Worm (Caenorhabditis elegans) whole organism, L2 larva: ENCODE data around the gene mob-4.

Experiments
- C34F6.9 ChIP-seq: fragments of 150-350 bp; optimal IDR thresholded peaks from 2 replicates; lab custom pipeline; 2014; ENCODE audit warnings: missing biosample characterization, missing genetic modification characterization
- F13H6.1 ChIP-seq: sonication (generic microtip); optimal IDR thresholded peaks from 2 replicates; lab custom pipeline; 2016; ENCODE audit warnings: missing genetic modification characterization, missing compliant biosample characterization
- R02D3.7 ChIP-seq: fragments of 150-350 bp; optimal IDR thresholded peaks from 2 replicates; lab custom pipeline; 2014; ENCODE audit warnings: missing biosample characterization, missing genetic modification characterization
- Y55F3AM.14 ChIP-seq: fragments of 200-800 bp; sonication (Bioruptor generic); optimal IDR thresholded peaks from 2 replicates; lab custom pipeline; 2018; ENCODE audit warnings: mild to moderate bottlenecking, missing genetic modification characterization, missing compliant biosample characterization
- ZK546.5 ChIP-seq: sonication (generic microtip); optimal IDR thresholded peaks from 2 replicates; lab custom pipeline; 2017; ENCODE audit warnings: missing biosample characterization, missing genetic modification characterization
- aly-2 ChIP-seq: fragments of 150-350 bp; optimal IDR thresholded peaks from 2 replicates; lab custom pipeline; 2014; ENCODE audit warnings: missing biosample characterization, missing genetic modification characterization
- ama-1 ChIP-seq: fragments of 150-350 bp; optimal IDR thresholded peaks from 2 replicates; lab custom pipeline; 2018; ENCODE audit warnings: inconsistent platforms
- blmp-1 ChIP-seq: sonication (generic microtip); optimal IDR thresholded peaks from 2 replicates; lab custom pipeline; 2017; ENCODE audit warnings: missing genetic modification characterization, mild to moderate bottlenecking, missing compliant biosample characterization, antibody characterized with exemption, moderate library complexity; ENCODE audit not compliant: insufficient read depth
- ceh-16 ChIP-seq: fragments of 150-350 bp; optimal IDR thresholded peaks from 2 replicates; lab custom pipeline; 2014; ENCODE audit warnings: missing biosample characterization, missing genetic modification characterization
- ceh-82 ChIP-seq: fragments of 150-350 bp; optimal IDR thresholded peaks from 2 replicates; lab custom pipeline; 2014; ENCODE audit warnings: missing biosample characterization, missing genetic modification characterization
- crh-2 ChIP-seq: sonication (generic microtip); optimal IDR thresholded peaks from 2 replicates; lab custom pipeline; 2017; ENCODE audit warnings: missing biosample characterization, missing genetic modification characterization
- dmd-4 ChIP-seq: sonication (generic microtip); optimal IDR thresholded peaks from 2 replicates; lab custom pipeline; 2017; ENCODE audit warnings: missing biosample characterization, missing genetic modification characterization
- elt-3 ChIP-seq: sonication (generic microtip); optimal IDR thresholded peaks from 2 replicates; lab custom pipeline; 2017; ENCODE audit warnings: missing biosample characterization, missing genetic modification characterization
- fos-1 ChIP-seq: fragments of 150-350 bp; optimal IDR thresholded peaks from 2 replicates; lab custom pipeline; 2014; ENCODE audit warnings: missing biosample characterization, missing genetic modification characterization
- gmeb-1 ChIP-seq: fragments of 150-350 bp; optimal IDR thresholded peaks from 2 replicates; lab custom pipeline; 2014; ENCODE audit warnings: missing biosample characterization, missing genetic modification characterization
- lin-13 ChIP-seq: fragments of 150-350 bp; optimal IDR thresholded peaks from 2 replicates; lab custom pipeline; 2014; ENCODE audit warnings: missing biosample characterization, missing genetic modification reagents, missing genetic modification characterization
- lin-39 ChIP-seq: fragments of 150-350 bp; optimal IDR thresholded peaks from 2 replicates; lab custom pipeline; 2014; ENCODE audit warnings: missing biosample characterization, missing genetic modification reagents, missing genetic modification characterization
- lsy-2 ChIP-seq, 2 experiments: fragments of 150-350 bp in 1 of 2; sonication (generic microtip) in 1 of 2; optimal IDR thresholded peaks; 2 replicates each; lab custom pipeline; 2014 to 2017; ENCODE audit warnings: missing biosample characterization in 2 of 2, missing genetic modification characterization in 2 of 2
- mab-5 ChIP-seq: fragments of 150-350 bp; optimal IDR thresholded peaks from 2 replicates; lab custom pipeline; 2014; ENCODE audit warnings: missing biosample characterization, missing genetic modification characterization
- mdl-1 ChIP-seq, 2 experiments: fragments of 150-350 bp in 1 of 2; sonication (generic microtip) in 1 of 2; optimal IDR thresholded peaks; 2 replicates each; lab custom pipeline; 2017; ENCODE audit warnings: missing biosample characterization in 2 of 2, missing genetic modification characterization in 2 of 2
- nhr-11 ChIP-seq: fragments of 150-350 bp; optimal IDR thresholded peaks from 2 replicates; lab custom pipeline; 2014; ENCODE audit warnings: missing biosample characterization, missing genetic modification characterization
- nhr-129 ChIP-seq: fragments of 150-350 bp; optimal IDR thresholded peaks from 2 replicates; lab custom pipeline; 2014; ENCODE audit warnings: missing biosample characterization, missing genetic modification characterization
- nhr-21 ChIP-seq: fragments of 150-350 bp; optimal IDR thresholded peaks from 2 replicates; lab custom pipeline; 2014; ENCODE audit warnings: missing biosample characterization, missing genetic modification characterization
- nhr-23 ChIP-seq: fragments of 150-350 bp; optimal IDR thresholded peaks from 2 replicates; lab custom pipeline; 2014; ENCODE audit warnings: missing biosample characterization, missing genetic modification reagents, missing genetic modification characterization
- nhr-237 ChIP-seq: fragments of 150-350 bp; optimal IDR thresholded peaks from 2 replicates; lab custom pipeline; 2014; ENCODE audit warnings: missing biosample characterization, missing genetic modification characterization
- nhr-25 ChIP-seq: fragments of 150-350 bp; sonication (generic microtip); optimal IDR thresholded peaks from 3 replicates; lab custom pipeline; 2014; ENCODE audit warnings: missing biosample characterization, missing genetic modification characterization
- nhr-6 ChIP-seq: fragments of 150-350 bp; optimal IDR thresholded peaks from 2 replicates; lab custom pipeline; 2014; ENCODE audit warnings: missing biosample characterization, missing genetic modification characterization
- nhr-77 ChIP-seq: fragments of 150-350 bp; optimal IDR thresholded peaks from 2 replicates; lab custom pipeline; 2014; ENCODE audit warnings: missing biosample characterization, missing genetic modification characterization
- peb-1 ChIP-seq: fragments of 150-350 bp; optimal IDR thresholded peaks from 2 replicates; lab custom pipeline; 2014; ENCODE audit warnings: missing biosample characterization, missing genetic modification characterization
- skn-1 ChIP-seq: sonication (generic microtip); optimal IDR thresholded peaks from 2 replicates; lab custom pipeline; 2017; ENCODE audit warnings: missing biosample characterization, missing genetic modification characterization
- sma-3 ChIP-seq: sonication (generic microtip); optimal IDR thresholded peaks from 2 replicates; lab custom pipeline; 2016; ENCODE audit warnings: missing genetic modification reagents, missing genetic modification characterization, missing compliant biosample characterization
- sma-9 ChIP-seq, 2 experiments: fragments of 150-350 bp in 1 of 2; sonication (generic microtip) in 1 of 2; optimal IDR thresholded peaks; 2 replicates each; lab custom pipeline; 2014 to 2016; ENCODE audit warnings: missing genetic modification characterization in 2 of 2, mild to moderate bottlenecking in 1 of 2, missing biosample characterization in 1 of 2, missing compliant biosample characterization in 1 of 2, missing genetic modification reagents in 1 of 2, moderate library complexity in 1 of 2
- snpc-4 ChIP-seq: fragments of 150-350 bp; optimal IDR thresholded peaks from 2 replicates; lab custom pipeline; 2014; ENCODE audit warnings: missing biosample characterization, missing genetic modification characterization
- unc-39 ChIP-seq: fragments of 150-350 bp; optimal IDR thresholded peaks from 2 replicates; lab custom pipeline; 2014; ENCODE audit warnings: missing biosample characterization, missing genetic modification characterization
- unc-55 ChIP-seq: fragments of 150-350 bp; sonication (generic microtip); optimal IDR thresholded peaks from 3 replicates; lab custom pipeline; 2014; ENCODE audit warnings: missing biosample characterization, missing genetic modification reagents, missing genetic modification characterization
- unc-62 ChIP-seq: fragments of 150-350 bp; optimal IDR thresholded peaks from 2 replicates; lab custom pipeline; 2014; ENCODE audit warnings: missing biosample characterization, missing genetic modification reagents, missing genetic modification characterization
- zag-1 ChIP-seq: fragments of 150-350 bp; optimal IDR thresholded peaks from 2 replicates; lab custom pipeline; 2014; ENCODE audit warnings: missing biosample characterization, missing genetic modification characterization
- ztf-1 ChIP-seq: fragments of 200-800 bp; sonication (Bioruptor generic); conservative IDR thresholded peaks from 2 replicates; pipeline ENCODE4 v1.3.6; 2022; ENCODE audit warnings: missing genetic modification characterization, missing compliant biosample characterization

mob-4 gene

ce11 chrIII:8244052-8244451 is 19.2 kb downstream of the mob-4 start, which contains the start of the genes pbs-6 and cids-1:
Gene pbs-6 (minus strand): TSS chrIII:8244092.
Gene cids-1 (plus strand): TSS chrIII:8244445.
- peak; percentile 47 for TF ChIP-seq unc-55 (GFP tag; lab: Kevin White, UChicago)
- TF ChIP-seq lsy-2 (tag; optimal IDR thresholded peaks at IDR 0.05; lab: Kevin White, UChicago): peak in 1 of 2 experiments; percentile 51
- no peak for TF ChIP-seq sma-9 (GFP tag; optimal IDR thresholded peaks at IDR 0.05; lab: Kevin White, UChicago)
- TF ChIP-seq sma-9 (tag; optimal IDR thresholded peaks at IDR 0.05; lab: Kevin White, UChicago): no peak
- peak; percentile 21 for TF ChIP-seq nhr-129 (tag; lab: Kevin White, UChicago)
- no peak for TF ChIP-seq unc-62 (GFP tag; lab: Kevin White, UChicago)
- TF ChIP-seq nhr-25 (tag; lab: Kevin White, UChicago): no peak
- TF ChIP-seq unc-39 (tag; lab: Kevin White, UChicago): no peak
- peak; percentile 16 for TF ChIP-seq C34F6.9 (tag; lab: Kevin White, UChicago)
- TF ChIP-seq, all 48 proteins: peak for 4

- TF ChIP-seq gmeb-1 (no peak), zag-1 (tag; lab: Kevin White, UChicago) (no peak), nhr-21 (tag; lab: Kevin White, UChicago) (no peak), ceh-82 (tag; lab: Kevin White, UChicago) (no peak), F13H6.1 (no peak), nhr-11 (no peak), nhr-129 (tag; lab: Kevin White, UChicago) (no peak), lin-13 (GFP tag; lab: Kevin White, UChicago) (no peak), crh-2 (tag; lab: Kevin White, UChicago) (no peak), C34F6.9 (tag; lab: Kevin White, UChicago) (no peak), ama-1 (lab: Kevin White, UChicago) (no peak), aly-2 (tag; lab: Kevin White, UChicago) (no peak), unc-55 (GFP tag; lab: Kevin White, UChicago) (no peak), nhr-23 (tag; lab: Kevin White, UChicago) (no peak), sma-3 (GFP tag; lab: Kevin White, UChicago) (no peak), R02D3.7 (tag; lab: Kevin White, UChicago) (no peak), Y55F3AM.14 (GFP tag; lab: Kevin White, UChicago) (no peak), skn-1 (tag; lab: Kevin White, UChicago) (no peak)
Measured at ce11 chrIII:8245591-8245990, 20.7 kb downstream of the mob-4 start, which contains the start of gene C02F5.3. Gene C02F5.3 (plus strand): TSS chrIII:8245891.

ce11 chrIII:8247051-8247450 is 22.2 kb downstream of the mob-4 start, which contains the start of gene C02F5.13:
Gene C02F5.13 (plus strand): TSS chrIII:8247351.
- TF ChIP-seq mab-5 (no peak), dmd-4 (tag; lab: Kevin White, UChicago) (no peak), snpc-4 (tag; lab: Kevin White, UChicago) (no peak), peb-1 (tag; lab: Kevin White, UChicago) (no peak)

ce11 chrIII:8249381-8249780 is 24.5 kb downstream of the mob-4 start, which contains the start of the genes C02F5.10 and C02F5.2:
Gene C02F5.10 (minus strand): TSS chrIII:8249481.
Gene C02F5.2 (plus strand): TSS chrIII:8249619.
- no peak for TF ChIP-seq lsy-2 (tag; optimal IDR thresholded peaks at IDR 0.05; lab: Kevin White, UChicago)
- no peak for TF ChIP-seq sma-3 (GFP tag; lab: Kevin White, UChicago)
- no peak for TF ChIP-seq nhr-77 (tag; lab: Kevin White, UChicago)
- no peak for TF ChIP-seq aly-2 (tag; lab: Kevin White, UChicago)
- TF ChIP-seq blmp-1: no peak
- no peak for TF ChIP-seq nhr-237 (tag; lab: Kevin White, UChicago)
- no peak for TF ChIP-seq ZK546.5 (tag; lab: Kevin White, UChicago)
- TF ChIP-seq elt-3 (tag; lab: Kevin White, UChicago): no peak
- no peak for TF ChIP-seq ceh-16
- no peak for TF ChIP-seq ztf-1 (GFP tag; lab: Robert Waterston, UW)
- TF ChIP-seq mab-5: no peak
- no peak for TF ChIP-seq unc-55 (GFP tag; lab: Kevin White, UChicago)
- no peak for TF ChIP-seq nhr-6 (tag; lab: Kevin White, UChicago)
- TF ChIP-seq Y55F3AM.14 (GFP tag; lab: Kevin White, UChicago): no peak
- no peak for TF ChIP-seq lin-39 (tag; lab: Kevin White, UChicago)
- no peak for TF ChIP-seq nhr-21 (tag; lab: Kevin White, UChicago)
- TF ChIP-seq nhr-11: no peak
- TF ChIP-seq mdl-1 (tag; optimal IDR thresholded peaks at IDR 0.05; lab: Kevin White, UChicago): no peak
- TF ChIP-seq fos-1 (tag; lab: Kevin White, UChicago): no peak
